Worm (Caenorhabditis elegans): ENCODE measurements around the gene F38H12.5.

The F38H12.5 gene

DNA sequence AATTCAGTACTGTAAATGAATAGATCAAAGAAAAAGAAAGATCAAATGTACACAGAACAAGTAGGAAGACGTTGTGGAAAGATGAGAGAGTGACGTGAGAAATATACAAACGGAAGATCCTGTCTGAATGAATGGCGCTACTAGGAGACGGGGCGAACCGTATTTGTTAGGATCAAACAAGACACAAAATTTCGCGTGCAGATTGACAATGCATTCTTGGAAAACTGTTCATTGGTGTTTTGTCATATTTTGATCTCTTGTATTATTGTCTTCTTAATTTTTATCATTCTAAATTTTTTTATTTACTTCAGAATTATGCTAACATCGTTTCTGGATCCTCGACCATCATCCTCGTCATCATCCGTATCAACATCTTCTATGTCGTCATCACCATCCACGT lies 11.9 kb upstream of the F38H12.5 start, which contains the start of gene nhr-181:
nhr-181 (plus strand) TSS at position 301 of the 400 bp plus-strand sequence.
- TF ChIP-seq ceh-36 (tag; optimal IDR thresholded peaks at IDR 0.05) (no peak), hnd-1 (tag; optimal IDR thresholded peaks at IDR 0.05) (no peak), tra-4 (tag; optimal IDR thresholded peaks at IDR 0.05) (no peak), ceh-13 (GFP tag; optimal IDR thresholded peaks at IDR 0.05) (no peak), flt-1 (GFP tag; IDR thresholded peaks at IDR 0.05) (no peak), pes-1 (GFP tag; IDR thresholded peaks at IDR 0.05) (no peak), scrt-1 (GFP tag; IDR thresholded peaks at IDR 0.05) (no peak), ets-7 (tag; optimal IDR thresholded peaks at IDR 0.05) (no peak), tbx-11 (GFP tag; IDR thresholded peaks at IDR 0.05) (no peak), aly-1 (tag; optimal IDR thresholded peaks at IDR 0.05) (no peak), B0310.2 (tag; optimal IDR thresholded peaks at IDR 0.05) (no peak), hmbx-1 (tag; optimal IDR thresholded peaks at IDR 0.05) (no peak), tbx-37 (GFP tag; conservative IDR thresholded peaks at IDR 0.05) (no peak)

DNA sequence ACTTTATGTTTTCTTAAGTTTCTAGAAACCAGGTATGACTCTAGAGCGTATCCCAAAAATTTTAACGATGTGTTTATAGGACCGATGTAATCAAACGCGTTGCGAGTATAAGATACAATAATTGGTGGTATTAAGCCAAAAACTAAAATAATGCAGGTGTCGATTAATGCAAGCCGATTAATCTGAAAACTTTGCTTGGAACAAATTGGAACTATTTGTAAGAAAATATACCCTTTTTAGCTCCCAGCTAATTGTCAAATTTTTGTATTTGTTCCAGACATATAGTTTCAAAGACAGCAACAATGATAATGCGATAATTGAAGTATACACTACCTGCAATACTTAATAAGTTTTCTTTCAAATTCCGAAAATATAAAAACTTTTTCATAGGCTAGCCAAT lies 1.6 kb downstream of the F38H12.5 start, which contains the start of gene srh-211:
srh-211 (minus strand) TSS at position 101 of the 400 bp plus-strand sequence.
- TF ChIP-seq aly-1 (tag; optimal IDR thresholded peaks at IDR 0.05) (no peak), tra-4 (tag; optimal IDR thresholded peaks at IDR 0.05) (no peak), F13C5.2 (tag; optimal IDR thresholded peaks at IDR 0.05) (no peak), ceh-13 (GFP tag; optimal IDR thresholded peaks at IDR 0.05) (no peak), sea-1 (GFP tag; conservative IDR thresholded peaks at IDR 0.05) (no peak), hmbx-1 (tag; optimal IDR thresholded peaks at IDR 0.05) (no peak), hnd-1 (tag; optimal IDR thresholded peaks at IDR 0.05) (no peak), tbx-11 (GFP tag; IDR thresholded peaks at IDR 0.05) (no peak), pes-1 (GFP tag; IDR thresholded peaks at IDR 0.05) (no peak), ama-1 (optimal IDR thresholded peaks at IDR 0.05) (no peak), flt-1 (GFP tag; IDR thresholded peaks at IDR 0.05) (no peak), tbx-37 (GFP tag; conservative IDR thresholded peaks at IDR 0.05) (no peak), B0310.2 (tag; optimal IDR thresholded peaks at IDR 0.05) (no peak), ets-7 (tag; optimal IDR thresholded peaks at IDR 0.05) (no peak), hmg-4 (GFP tag; optimal IDR thresholded peaks at IDR 0.05) (no peak)

DNA sequence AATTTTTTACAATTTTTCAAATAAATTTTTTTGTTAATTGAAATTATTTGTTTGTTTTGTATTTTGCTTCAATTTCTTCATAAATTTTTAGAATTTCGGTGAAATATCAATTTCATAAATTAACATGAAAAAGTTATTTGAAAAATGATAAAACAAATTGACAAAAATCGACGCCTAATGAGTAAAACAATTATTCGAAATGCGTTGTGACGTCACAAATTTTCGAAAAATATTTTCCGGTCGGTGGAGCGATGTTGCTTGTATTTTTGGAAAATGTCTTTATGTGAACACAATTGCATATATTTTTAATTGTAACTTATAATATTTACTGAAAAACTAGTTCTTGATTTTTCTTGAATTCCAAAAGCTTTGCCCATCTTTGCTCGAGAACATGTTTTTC lies 2.3 kb downstream of the F38H12.5 start:
- TF ChIP-seq ceh-13 (GFP tag; optimal IDR thresholded peaks at IDR 0.05) (no peak), ama-1 (optimal IDR thresholded peaks at IDR 0.05) (no peak), tbx-37 (GFP tag; conservative IDR thresholded peaks at IDR 0.05) (no peak), hmg-4 (GFP tag; optimal IDR thresholded peaks at IDR 0.05) (no peak), tbx-11 (GFP tag; IDR thresholded peaks at IDR 0.05) (no peak), pes-1 (GFP tag; IDR thresholded peaks at IDR 0.05) (no peak), ceh-36 (tag; optimal IDR thresholded peaks at IDR 0.05) (no peak), F13C5.2 (tag; optimal IDR thresholded peaks at IDR 0.05) (no peak), flt-1 (GFP tag; IDR thresholded peaks at IDR 0.05) (no peak), sea-1 (GFP tag; conservative IDR thresholded peaks at IDR 0.05) (no peak), scrt-1 (GFP tag; IDR thresholded peaks at IDR 0.05) (no peak), aly-1 (tag; optimal IDR thresholded peaks at IDR 0.05) (no peak), tra-4 (tag; optimal IDR thresholded peaks at IDR 0.05) (no peak), ets-7 (tag; optimal IDR thresholded peaks at IDR 0.05) (no peak), hnd-1 (tag; optimal IDR thresholded peaks at IDR 0.05) (no peak), hmbx-1 (tag; optimal IDR thresholded peaks at IDR 0.05) (no peak), B0310.2 (tag; optimal IDR thresholded peaks at IDR 0.05) (no peak)

DNA sequence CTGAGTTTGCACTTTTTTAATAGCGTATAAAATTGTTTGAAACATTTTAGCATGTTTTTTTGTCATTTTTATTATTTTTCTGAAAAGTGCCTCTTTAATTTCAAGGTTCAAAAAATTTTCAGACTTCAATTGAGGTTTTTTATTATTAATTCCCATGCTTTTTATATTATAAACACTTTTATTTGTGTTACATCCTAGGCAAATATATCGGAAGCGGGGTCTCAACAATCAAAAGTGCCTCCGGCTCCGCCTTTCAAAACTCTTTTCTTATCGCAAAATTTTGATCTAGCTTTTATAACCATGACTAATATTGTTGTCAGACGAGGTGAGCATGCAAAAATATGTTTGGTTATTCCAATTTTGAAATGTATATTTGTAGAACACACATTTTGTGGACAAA lies 9.4 kb downstream of the F38H12.5 start, which contains the start of gene otpl-2:
otpl-2 (plus strand) TSS at position 301 of the 400 bp plus-strand sequence.
- TF ChIP-seq hmbx-1 (tag; optimal IDR thresholded peaks at IDR 0.05) (no peak), tra-4 (tag; optimal IDR thresholded peaks at IDR 0.05) (no peak), ceh-36 (tag; optimal IDR thresholded peaks at IDR 0.05) (no peak)

DNA sequence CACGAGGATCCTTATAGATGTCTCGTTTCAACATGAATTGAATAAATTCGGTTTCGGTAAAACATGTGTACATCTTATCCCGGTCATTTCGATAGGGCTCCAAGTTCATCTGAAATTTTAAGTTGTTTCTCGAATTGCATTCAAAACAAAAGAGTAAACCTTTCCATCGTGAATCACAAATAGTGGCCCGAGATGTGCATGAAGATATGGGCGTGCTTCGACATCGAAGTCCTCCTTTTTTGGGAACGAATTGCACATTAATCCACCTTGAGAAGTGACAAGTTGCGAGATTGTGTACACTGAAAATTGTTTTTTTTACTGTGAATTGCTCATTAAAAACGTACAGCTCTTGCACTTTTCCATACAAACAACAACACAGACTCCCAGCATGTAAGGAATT lies 26.6 kb downstream of the F38H12.5 start:
- TF ChIP-seq hmbx-1 (tag; optimal IDR thresholded peaks at IDR 0.05) (no peak), hnd-1 (tag; optimal IDR thresholded peaks at IDR 0.05) (no peak), tbx-11 (GFP tag; IDR thresholded peaks at IDR 0.05) (no peak), aly-1 (tag; optimal IDR thresholded peaks at IDR 0.05) (no peak), hmg-4 (GFP tag; optimal IDR thresholded peaks at IDR 0.05) (no peak), sea-1 (GFP tag; conservative IDR thresholded peaks at IDR 0.05) (no peak), B0310.2 (tag; optimal IDR thresholded peaks at IDR 0.05) (no peak), tbx-37 (GFP tag; conservative IDR thresholded peaks at IDR 0.05) (no peak), ama-1 (optimal IDR thresholded peaks at IDR 0.05) (no peak), ceh-13 (GFP tag; optimal IDR thresholded peaks at IDR 0.05) (no peak), flt-1 (GFP tag; IDR thresholded peaks at IDR 0.05) (no peak), ceh-36 (tag; optimal IDR thresholded peaks at IDR 0.05) (no peak), F13C5.2 (tag; optimal IDR thresholded peaks at IDR 0.05) (no peak), pes-1 (GFP tag; IDR thresholded peaks at IDR 0.05) (no peak), tra-4 (tag; optimal IDR thresholded peaks at IDR 0.05) (no peak)

DNA sequence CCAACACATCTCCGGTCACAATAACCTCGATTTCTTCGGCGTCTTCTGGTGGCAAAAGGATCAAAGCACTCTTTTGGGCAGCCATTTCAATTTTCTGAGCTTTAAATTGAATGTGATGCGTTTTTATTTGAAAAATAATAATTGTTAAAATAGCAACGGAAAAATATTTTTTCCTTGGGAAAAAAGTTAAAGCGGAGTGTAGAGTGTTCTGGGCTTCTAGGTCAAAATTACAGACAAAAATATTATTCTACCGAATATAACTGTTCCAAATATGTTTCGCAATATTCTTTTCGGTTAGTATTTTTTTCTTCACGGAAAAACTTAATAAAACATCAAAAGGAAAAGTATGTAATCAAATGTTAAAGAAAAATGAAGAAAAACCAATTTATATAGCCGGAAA lies 27.8 kb downstream of the F38H12.5 start, which contains the start of gene djr-1.2:
djr-1.2 (minus strand) TSS at position 101 of the 400 bp plus-strand sequence.
- TF ChIP-seq sea-1 (GFP tag; conservative IDR thresholded peaks at IDR 0.05) (no peak), ceh-36 (tag; optimal IDR thresholded peaks at IDR 0.05) (no peak), tbx-37 (GFP tag; conservative IDR thresholded peaks at IDR 0.05) (no peak), pes-1 (GFP tag; IDR thresholded peaks at IDR 0.05) (no peak)

DNA sequence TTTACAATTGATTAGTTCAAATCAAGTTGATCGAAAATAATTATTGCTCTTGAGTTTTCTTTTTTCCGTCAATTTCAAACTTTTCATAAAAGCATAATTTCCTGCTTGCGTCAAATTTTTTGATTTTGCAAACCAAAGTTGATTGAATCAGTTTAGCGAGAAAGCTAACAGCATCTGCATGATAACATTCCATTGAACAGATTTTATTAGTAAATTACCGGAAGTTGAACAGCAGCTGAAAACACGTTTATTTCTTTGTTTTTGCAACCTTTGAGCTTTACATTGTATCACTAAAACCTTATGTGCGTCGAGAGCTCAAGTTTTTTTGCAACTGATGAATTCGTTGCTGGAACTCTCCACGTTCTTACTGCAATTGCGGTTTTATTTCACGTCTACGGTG lies 35.3 kb downstream of the F38H12.5 start, which contains the start of gene srh-169:
srh-169 (plus strand) TSS at position 301 of the 400 bp plus-strand sequence.
- no peak for TF ChIP-seq pes-1 (GFP tag; IDR thresholded peaks at IDR 0.05)
- TF ChIP-seq scrt-1 (GFP tag; IDR thresholded peaks at IDR 0.05), result no peak
- TF ChIP-seq flt-1 (GFP tag; IDR thresholded peaks at IDR 0.05), result no peak
- no peak for TF ChIP-seq F13C5.2 (tag; optimal IDR thresholded peaks at IDR 0.05)
- no peak for TF ChIP-seq ama-1 (optimal IDR thresholded peaks at IDR 0.05)
- no peak for TF ChIP-seq B0310.2 (tag; optimal IDR thresholded peaks at IDR 0.05)
- no peak for TF ChIP-seq hnd-1 (tag; optimal IDR thresholded peaks at IDR 0.05)
- no peak for TF ChIP-seq tbx-37 (GFP tag; conservative IDR thresholded peaks at IDR 0.05)
- no peak for TF ChIP-seq hmbx-1 (tag; optimal IDR thresholded peaks at IDR 0.05)
- no peak for TF ChIP-seq aly-1 (tag; optimal IDR thresholded peaks at IDR 0.05)
- no peak for TF ChIP-seq tbx-11 (GFP tag; IDR thresholded peaks at IDR 0.05)
- no peak for TF ChIP-seq ceh-13 (GFP tag; optimal IDR thresholded peaks at IDR 0.05)
- no peak for TF ChIP-seq tra-4 (tag; optimal IDR thresholded peaks at IDR 0.05)
- no peak for TF ChIP-seq hmg-4 (GFP tag; optimal IDR thresholded peaks at IDR 0.05)

Data from whole organism, early embryonic.